Worm (Caenorhabditis elegans) whole organism, young adult: ENCODE data around the gene F44E5.1.
A peak's percentile ranks its signal among the peaks of the same experiment; 100 is the strongest.

Source experiments
- C06A6.2 ChIP-seq: fragments of 200-800 bp; sonication (Bioruptor generic); conservative IDR thresholded peaks from 2 replicates; pipeline ENCODE4 v1.3.6; 2022; ENCODE audit warnings: missing genetic modification characterization, missing compliant biosample characterization
- F22D6.2 ChIP-seq: sonication (generic microtip); optimal IDR thresholded peaks from 2 replicates; lab custom pipeline; 2016; ENCODE audit warnings: mild to moderate bottlenecking, missing genetic modification characterization, missing compliant biosample characterization
- F37B4.10 ChIP-seq: fragments of 200-800 bp; sonication (Bioruptor generic); IDR thresholded peaks from 2 replicates; pipeline ENCODE4 v1.3.6; 2022; ENCODE audit warnings: missing genetic modification characterization, missing compliant biosample characterization
- F55B11.4 ChIP-seq: sonication (generic microtip); optimal IDR thresholded peaks from 2 replicates; lab custom pipeline; 2016; ENCODE audit warnings: missing compliant biosample characterization, missing genetic modification characterization, borderline replicate concordance; ENCODE audit not compliant: insufficient read depth
- F57A8.1 ChIP-seq: fragments of 200-800 bp; sonication (Bioruptor generic); optimal IDR thresholded peaks from 2 replicates; lab custom pipeline; 2018; ENCODE audit warnings: mild to moderate bottlenecking, missing genetic modification characterization, moderate library complexity, missing compliant biosample characterization
- F57C9.4 ChIP-seq: sonication (generic microtip); optimal IDR thresholded peaks from 2 replicates; lab custom pipeline; 2017; ENCODE audit warnings: mild to moderate bottlenecking, missing genetic modification characterization, missing compliant biosample characterization
- K12H6.12 ChIP-seq: fragments of 200-800 bp; sonication (Bioruptor generic); optimal IDR thresholded peaks from 2 replicates; lab custom pipeline; 2018; ENCODE audit warnings: mild to moderate bottlenecking, missing genetic modification characterization, missing compliant biosample characterization
- Y79H2A.3 ChIP-seq: fragments of 200-800 bp; sonication (Bioruptor generic); conservative IDR thresholded peaks from 2 replicates; pipeline ENCODE4 v1.3.6; 2022; ENCODE audit warnings: missing genetic modification reagents, missing genetic modification characterization, missing compliant biosample characterization
- ZK185.1 ChIP-seq: sonication (generic microtip); optimal IDR thresholded peaks from 2 replicates; lab custom pipeline; 2016; ENCODE audit warnings: mild to moderate bottlenecking, missing genetic modification characterization, missing compliant biosample characterization; ENCODE audit not compliant: poor library complexity, severe bottlenecking
- akir-1 ChIP-seq: fragments of 200-800 bp; sonication (Bioruptor generic); optimal IDR thresholded peaks from 2 replicates; lab custom pipeline; 2018; ENCODE audit warnings: mild to moderate bottlenecking, missing genetic modification characterization, moderate library complexity, missing compliant biosample characterization
- cebp-2 ChIP-seq: fragments of 200-800 bp; sonication (Bioruptor generic); IDR thresholded peaks from 2 replicates; pipeline ENCODE4 v1.3.6; 2022; ENCODE audit warnings: missing genetic modification characterization, missing compliant biosample characterization
- ceh-91 ChIP-seq: fragments of 200-800 bp; sonication (Bioruptor generic); IDR thresholded peaks from 2 replicates; pipeline ENCODE4 v1.3.6; 2022; ENCODE audit warnings: missing genetic modification reagents, missing genetic modification characterization, missing compliant biosample characterization
- chd-7 ChIP-seq: sonication (generic microtip); optimal IDR thresholded peaks from 2 replicates; lab custom pipeline; 2016; ENCODE audit warnings: mild to moderate bottlenecking, missing genetic modification characterization, moderate library complexity, missing compliant biosample characterization
- die-1 ChIP-seq: sonication (generic microtip); optimal IDR thresholded peaks from 2 replicates; lab custom pipeline; 2016; ENCODE audit warnings: missing genotype, mild to moderate bottlenecking, missing genetic modification characterization, missing compliant biosample characterization
- egl-18 ChIP-seq: fragments of 200-800 bp; sonication (Bioruptor generic); IDR thresholded peaks from 2 replicates; pipeline ENCODE4 v1.3.6; 2022; ENCODE audit warnings: missing genetic modification reagents, missing genetic modification characterization, missing compliant biosample characterization
- egrh-3 ChIP-seq: fragments of 200-800 bp; sonication (Bioruptor generic); IDR thresholded peaks from 2 replicates; pipeline ENCODE4 v1.3.6; 2022; ENCODE audit warnings: missing genetic modification reagents, missing genetic modification characterization, missing compliant biosample characterization
- ets-4 ChIP-seq: fragments of 200-800 bp; sonication (Bioruptor generic); optimal IDR thresholded peaks from 2 replicates; lab custom pipeline; 2018; ENCODE audit warnings: mild to moderate bottlenecking, missing genetic modification characterization, missing compliant biosample characterization
- gei-17 ChIP-seq: fragments of 200-800 bp; sonication (Bioruptor generic); optimal IDR thresholded peaks from 2 replicates; lab custom pipeline; 2018; ENCODE audit warnings: mild to moderate bottlenecking, missing genetic modification characterization, missing compliant biosample characterization
- hrde-1 ChIP-seq: sonication (generic microtip); optimal IDR thresholded peaks from 2 replicates; lab custom pipeline; 2016; ENCODE audit warnings: missing genetic modification characterization, mild to moderate bottlenecking, missing compliant biosample characterization, moderate library complexity, missing genotype, missing genetic modification reagents, borderline replicate concordance
- let-607 ChIP-seq, 2 experiments: fragments of 200-800 bp in 1 of 2; sonication (Bioruptor generic) in 1 of 2; sonication (generic microtip) in 1 of 2; optimal IDR thresholded peaks; 2 replicates each; lab custom pipeline; 2016 to 2018; ENCODE audit warnings: mild to moderate bottlenecking in 2 of 2, missing compliant biosample characterization in 2 of 2, missing genetic modification characterization in 2 of 2, moderate library complexity in 2 of 2, missing genotype in 1 of 2
- lin-26 ChIP-seq: fragments of 200-800 bp; sonication (Bioruptor generic); IDR thresholded peaks from 2 replicates; pipeline ENCODE4 v1.3.6; 2022; ENCODE audit warnings: missing genetic modification reagents, missing genetic modification characterization, missing compliant biosample characterization
- lin-40 ChIP-seq: sonication (generic microtip); optimal IDR thresholded peaks from 2 replicates; lab custom pipeline; 2016; ENCODE audit warnings: missing genetic modification characterization, mild to moderate bottlenecking, missing compliant biosample characterization, missing genotype, missing genetic modification reagents
- lin-54 ChIP-seq: fragments of 200-800 bp; sonication (Bioruptor generic); optimal IDR thresholded peaks from 2 replicates; lab custom pipeline; 2018; ENCODE audit warnings: mild to moderate bottlenecking, missing genetic modification characterization, missing compliant biosample characterization
- lsy-27 ChIP-seq: sonication (generic microtip); optimal IDR thresholded peaks from 2 replicates; lab custom pipeline; 2017; ENCODE audit warnings: missing genetic modification characterization, mild to moderate bottlenecking, missing compliant biosample characterization, antibody characterized with exemption, missing genotype, borderline replicate concordance; ENCODE audit not compliant: insufficient read depth
- madf-10 ChIP-seq: sonication (generic microtip); optimal IDR thresholded peaks from 2 replicates; lab custom pipeline; 2016; ENCODE audit warnings: mild to moderate bottlenecking, missing genetic modification characterization, missing compliant biosample characterization
- madf-3 ChIP-seq: fragments of 200-800 bp; sonication (Bioruptor generic); IDR thresholded peaks from 2 replicates; pipeline ENCODE4 v1.3.6; 2022; ENCODE audit warnings: missing genetic modification reagents, missing genetic modification characterization, missing compliant biosample characterization
- mcd-1 ChIP-seq: fragments of 200-800 bp; sonication (Bioruptor generic); IDR thresholded peaks from 2 replicates; pipeline ENCODE4 v1.3.6; 2022; ENCODE audit warnings: missing genetic modification reagents, missing genetic modification characterization, missing compliant biosample characterization
- mes-4 ChIP-seq: sonication (generic microtip); optimal IDR thresholded peaks from 2 replicates; lab custom pipeline; 2016; ENCODE audit warnings: missing genotype, missing genetic modification characterization, missing compliant biosample characterization
- mxl-1 ChIP-seq: sonication (generic microtip); optimal IDR thresholded peaks from 2 replicates; lab custom pipeline; 2016; ENCODE audit warnings: missing genetic modification characterization, missing compliant biosample characterization
- nfyb-1 ChIP-seq: fragments of 200-800 bp; sonication (Bioruptor generic); IDR thresholded peaks from 2 replicates; pipeline ENCODE4 v1.3.6; 2022; ENCODE audit warnings: missing genetic modification reagents, missing genetic modification characterization, missing compliant biosample characterization
- nhr-27 ChIP-seq: fragments of 200-800 bp; sonication (Bioruptor generic); optimal IDR thresholded peaks from 2 replicates; lab custom pipeline; 2018; ENCODE audit warnings: mild to moderate bottlenecking, missing genetic modification characterization, moderate library complexity, missing compliant biosample characterization
- nhr-90 ChIP-seq: sonication (generic microtip); optimal IDR thresholded peaks from 2 replicates; lab custom pipeline; 2016; ENCODE audit warnings: missing genotype, mild to moderate bottlenecking, missing genetic modification characterization, missing compliant biosample characterization
- pbrm-1 ChIP-seq: fragments of 200-800 bp; sonication (Bioruptor generic); IDR thresholded peaks from 2 replicates; pipeline ENCODE4 v1.3.6; 2022; ENCODE audit warnings: missing genetic modification reagents, missing genetic modification characterization, missing compliant biosample characterization
- rcor-1 ChIP-seq: fragments of 200-800 bp; sonication (Bioruptor generic); IDR thresholded peaks from 2 replicates; pipeline ENCODE4 v1.3.6; 2022; ENCODE audit warnings: missing genetic modification reagents, missing genetic modification characterization, missing compliant biosample characterization
- snpc-4 ChIP-seq, 5 experiments: fragments of 150-350 bp in 1 of 5; sonication (generic microtip) in 4 of 5; optimal IDR thresholded peaks; 2 replicates each; lab custom pipeline; 2014 to 2018; ENCODE audit warnings: missing genetic modification characterization in 5 of 5, missing biosample characterization in 3 of 5, antibody characterized with exemption in 2 of 5, mild to moderate bottlenecking in 2 of 5, missing compliant biosample characterization in 2 of 5, missing genotype in 2 of 5, moderate library complexity in 2 of 5, missing genetic modification reagents in 1 of 5
- tbx-9 ChIP-seq: sonication (generic microtip); optimal IDR thresholded peaks from 2 replicates; lab custom pipeline; 2016; ENCODE audit warnings: borderline replicate concordance, missing genetic modification characterization, inconsistent platforms, missing compliant biosample characterization
- unc-62 ChIP-seq: fragments of 150-350 bp; optimal IDR thresholded peaks from 2 replicates; lab custom pipeline; 2014; ENCODE audit warnings: missing biosample characterization, missing genetic modification reagents, missing genetic modification characterization
- xnd-1 ChIP-seq: sonication (generic microtip); optimal IDR thresholded peaks from 2 replicates; lab custom pipeline; 2016; ENCODE audit warnings: missing genotype, missing genetic modification reagents, missing genetic modification characterization, missing compliant biosample characterization
- ztf-3 ChIP-seq: fragments of 200-800 bp; sonication (Bioruptor generic); optimal IDR thresholded peaks from 2 replicates; lab custom pipeline; 2018; ENCODE audit warnings: mild to moderate bottlenecking, missing genetic modification characterization, missing compliant biosample characterization

The F44E5.1 gene

ce11 chrII:11731174-11731724 lies 43.1 kb downstream of the F44E5.1 start (continued):
- TF ChIP-seq madf-3 (GFP tag; lab: Robert Waterston, UW) (0 out of 2 replicates have a peak, but pooled peaks have one; percentile 15), lin-40 (tag; lab: Kevin White, UChicago) (peak; percentile 63), nhr-90 (peak; percentile 48), mcd-1 (GFP tag; lab: Robert Waterston, UW) (peak; percentile 66), F55B11.4 (tag; lab: Kevin White, UChicago) (no peak), nfyb-1 (GFP tag; lab: Robert Waterston, UW) (peak; percentile 72), gei-17 (GFP tag; lab: Kevin White, UChicago) (peak; percentile 67), egl-18 (no peak), let-607 (tag; optimal IDR thresholded peaks at IDR 0.05; lab: Kevin White, UChicago) (peak in 1 of 2 experiments; percentile 9)

ce11 chrII:11729757-11730535 lies 44.4 kb downstream of the F44E5.1 start:
- TF ChIP-seq cebp-2 (GFP tag; lab: Robert Waterston, UW) (0 out of 2 replicates have a peak, but pooled peaks have one; percentile 14), lin-26 (GFP tag; lab: Robert Waterston, UW) (0 out of 2 replicates have a peak, but pooled peaks have one; percentile 25), ZK185.1 (tag; lab: Kevin White, UChicago) (no peak), F37B4.10 (GFP tag; lab: Robert Waterston, UW) (peak; percentile 77; the same call in 1 of the 2 replicates), egrh-3 (GFP tag; lab: Robert Waterston, UW) (peak; percentile 84; the same call in 1 of the 2 replicates)

- TF ChIP-seq C06A6.2 (GFP tag; lab: Robert Waterston, UW) (no peak), nfyb-1 (GFP tag; lab: Robert Waterston, UW) (0 out of 2 replicates have a peak, but pooled peaks have one; percentile 50), mcd-1 (GFP tag; lab: Robert Waterston, UW) (peak; percentile 62), egrh-3 (GFP tag; lab: Robert Waterston, UW) (no peak), rcor-1 (GFP tag; lab: Robert Waterston, UW) (peak; percentile 36; the same call in 1 of the 2 replicates), lsy-27 (tag; lab: Kevin White, UChicago) (no peak), ZK185.1 (tag; lab: Kevin White, UChicago) (peak; percentile 40), pbrm-1 (GFP tag; lab: Robert Waterston, UW) (0 out of 2 replicates have a peak, but pooled peaks have one; percentile 9), F22D6.2 (peak; percentile 42), snpc-4 (GFP tag; optimal IDR thresholded peaks at IDR 0.05; lab: Kevin White, UChicago) (no peak), snpc-4 (tag; optimal IDR thresholded peaks at IDR 0.05; lab: Kevin White, UChicago) (peak in 1 of 4 experiments; percentile 24), akir-1 (GFP tag; lab: Kevin White, UChicago) (no peak), lin-54 (GFP tag; lab: Kevin White, UChicago) (peak; percentile 33), ztf-3 (GFP tag; lab: Kevin White, UChicago) (no peak), nhr-27 (tag; lab: Kevin White, UChicago) (no peak), lin-26 (GFP tag; lab: Robert Waterston, UW) (0 out of 2 replicates have a peak, but pooled peaks have one; percentile 40), mxl-1 (tag; lab: Kevin White, UChicago) (no peak), madf-10 (tag; lab: Kevin White, UChicago) (peak; percentile 22), chd-7 (no peak), ets-4 (GFP tag; lab: Kevin White, UChicago) (no peak), die-1 (tag; lab: Kevin White, UChicago) (peak; percentile 42), F57C9.4 (tag; lab: Kevin White, UChicago) (no peak), tbx-9 (tag; lab: Kevin White, UChicago) (no peak), ceh-91 (no peak), Y79H2A.3 (GFP tag; lab: Robert Waterston, UW) (no peak), cebp-2 (GFP tag; lab: Robert Waterston, UW) (no peak), K12H6.12 (tag; lab: Kevin White, UChicago) (peak; percentile 43), xnd-1 (no peak), mes-4 (tag; lab: Kevin White, UChicago) (no peak), hrde-1 (tag; lab: Kevin White, UChicago) (no peak), unc-62 (GFP tag; lab: Kevin White, UChicago) (no peak), F57A8.1 (no peak)
These were observed 45.7 kb downstream of the F44E5.1 start, which contains the start of gene alh-8 for ce11 chrII:11728545-11729105. TSS of gene alh-8 (plus strand) at chrII:11729055.
